Worm (Caenorhabditis elegans): ENCODE data around the gene srx-65.
A peak's percentile ranks its signal among the peaks of the same experiment; 100 is the strongest.

Gene srx-65

ce11 chrV:3957608-3958007 is 35.9 kb downstream of the srx-65 start, which contains the start of gene cyp-34A5:
Gene cyp-34A5 (minus strand): TSS chrV:3957708.
- TF ChIP-seq pqm-1 (tag; optimal IDR thresholded peaks at IDR 0.05) (no peak), nhr-20 (tag; optimal IDR thresholded peaks at IDR 0.05) (peak; percentile 30), ceh-88 (GFP tag; IDR thresholded peaks at IDR 0.05) (no peak)

DNA sequence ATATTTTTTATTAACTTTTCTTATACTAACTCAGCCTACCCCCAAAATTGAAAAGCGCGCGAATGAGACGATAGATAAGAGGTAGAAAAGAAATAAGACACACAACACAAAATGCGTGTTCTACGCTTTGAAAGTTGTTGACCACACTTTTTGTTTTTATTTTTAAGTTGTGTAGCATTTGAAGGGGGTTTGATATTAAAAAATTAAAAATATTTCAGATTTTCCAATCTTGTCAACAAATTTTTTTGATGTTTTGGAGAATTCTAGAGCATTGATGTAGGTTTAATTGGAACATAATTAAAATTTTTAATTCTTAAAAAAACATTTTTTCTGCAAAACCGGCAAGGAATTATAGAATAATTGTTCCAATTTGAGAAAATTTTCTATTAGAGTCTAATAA is 39.5 kb downstream of the srx-65 start, which contains the start of gene cyp-34A6:
TSS of gene cyp-34A6 (minus strand) at position 101 of the 400 bp plus-strand sequence.
- no peak for TF ChIP-seq C04F5.9 (tag; optimal IDR thresholded peaks at IDR 0.05)
- TF ChIP-seq ets-5 (GFP tag; IDR thresholded peaks at IDR 0.05): no peak
- TF ChIP-seq C34B4.2 (tag; optimal IDR thresholded peaks at IDR 0.05): no peak
- TF ChIP-seq nhr-47 (tag; optimal IDR thresholded peaks at IDR 0.05): no peak
- TF ChIP-seq ceh-8 (GFP tag; optimal IDR thresholded peaks at IDR 0.05): no peak
- TF ChIP-seq nhr-12 (tag; optimal IDR thresholded peaks at IDR 0.05): no peak
- no peak for TF ChIP-seq efl-3 (GFP tag; optimal IDR thresholded peaks at IDR 0.05)

DNA sequence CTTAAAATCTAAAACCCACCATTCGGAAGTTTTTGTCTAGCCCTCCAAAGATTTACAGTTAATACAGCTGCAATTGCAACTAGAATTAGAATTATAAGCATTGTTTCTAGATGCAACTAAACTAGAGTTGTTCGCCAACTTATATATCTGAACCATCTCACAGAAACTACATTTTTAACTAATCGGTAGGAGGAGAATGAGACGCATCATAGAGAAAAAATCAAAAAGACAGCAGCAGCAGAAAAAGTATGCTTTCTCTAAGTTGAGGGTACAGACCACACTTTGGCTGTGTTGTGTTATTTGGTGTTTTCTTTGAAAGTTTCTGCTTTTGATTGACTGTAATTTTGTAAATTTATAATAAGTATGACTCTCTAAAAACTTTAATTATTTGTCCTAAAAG is 42.0 kb downstream of the srx-65 start, which contains the start of gene cyp-34A7:
TSS of gene cyp-34A7 (minus strand) at position 101 of the 400 bp plus-strand sequence.
- TF ChIP-seq mab-9 (GFP tag; IDR thresholded peaks at IDR 0.05) (no peak), nhr-11 (tag; optimal IDR thresholded peaks at IDR 0.05) (no peak), ceh-82 (tag; optimal IDR thresholded peaks at IDR 0.05) (no peak), hpl-2 (GFP tag; optimal IDR thresholded peaks at IDR 0.05) (no peak), pqm-1 (tag; optimal IDR thresholded peaks at IDR 0.05) (no peak), irx-1 (tag; optimal IDR thresholded peaks at IDR 0.05) (no peak), zip-4 (GFP tag; optimal IDR thresholded peaks at IDR 0.05) (no peak), lin-13 (GFP tag; optimal IDR thresholded peaks at IDR 0.05) (no peak), hlh-17 (GFP tag; optimal IDR thresholded peaks at IDR 0.05; ENCODE audit: borderline replicate concordance) (no peak), C04F5.9 (tag; optimal IDR thresholded peaks at IDR 0.05) (no peak), nhr-20 (tag; optimal IDR thresholded peaks at IDR 0.05) (no peak), nhr-237 (tag; optimal IDR thresholded peaks at IDR 0.05) (no peak), fkh-10 (GFP tag; optimal IDR thresholded peaks at IDR 0.05) (no peak), dpl-1 (GFP tag; optimal IDR thresholded peaks at IDR 0.05) (no peak), aly-2 (tag; optimal IDR thresholded peaks at IDR 0.05) (no peak), fkh-8 (tag; optimal IDR thresholded peaks at IDR 0.05) (no peak), nhr-12 (tag; optimal IDR thresholded peaks at IDR 0.05) (no peak)

- no peak for TF ChIP-seq unc-86 (tag; optimal IDR thresholded peaks at IDR 0.05)
- peak in 1 of 2 experiments; percentile 6 for TF ChIP-seq lin-35 (GFP tag; optimal IDR thresholded peaks at IDR 0.05)
- TF ChIP-seq elt-2 (tag; optimal IDR thresholded peaks at IDR 0.05): no peak
- no peak for TF ChIP-seq egl-27 (tag; optimal IDR thresholded peaks at IDR 0.05)
- TF ChIP-seq C16A3.4 (tag; optimal IDR thresholded peaks at IDR 0.05): no peak
- peak in 2 of 6 experiments; percentile 6 to 38 for TF ChIP-seq elt-3 (tag; optimal IDR thresholded peaks at IDR 0.05)
- no peak for TF ChIP-seq xbp-1 (tag; optimal IDR thresholded peaks at IDR 0.05)
- TF ChIP-seq blmp-1 (tag; optimal IDR thresholded peaks at IDR 0.05): peak; percentile 73
- TF ChIP-seq tbx-2 (tag; optimal IDR thresholded peaks at IDR 0.05): no peak
- TF ChIP-seq nhr-90 (tag; optimal IDR thresholded peaks at IDR 0.05; ENCODE audit: poor library complexity): peak; percentile 15
- no peak for TF ChIP-seq ztf-4 (tag; optimal IDR thresholded peaks at IDR 0.05)
- peak; percentile 27 for TF ChIP-seq snu-23 (GFP tag; optimal IDR thresholded peaks at IDR 0.05)
- no peak for TF ChIP-seq C34B4.2 (tag; optimal IDR thresholded peaks at IDR 0.05)
- TF ChIP-seq lin-14 (GFP tag; optimal IDR thresholded peaks at IDR 0.05): peak; percentile 62
- TF ChIP-seq aly-2 (tag; optimal IDR thresholded peaks at IDR 0.05): no peak
- TF ChIP-seq efl-1 (optimal IDR thresholded peaks at IDR 0.05): no peak
- peak in 1 of 2 experiments; percentile 68 for TF ChIP-seq efl-1 (GFP tag; optimal IDR thresholded peaks at IDR 0.05 in 1 of 2)
- no peak for TF ChIP-seq lir-3 (tag; optimal IDR thresholded peaks at IDR 0.05; ENCODE audit: poor library complexity)
- TF ChIP-seq egl-13 (tag; optimal IDR thresholded peaks at IDR 0.05): no peak
- peak; percentile 29 for TF ChIP-seq nhr-71 (tag; optimal IDR thresholded peaks at IDR 0.05)
- TF ChIP-seq mab-9 (GFP tag; IDR thresholded peaks at IDR 0.05): no peak
- no peak for TF ChIP-seq dpl-1 (GFP tag; optimal IDR thresholded peaks at IDR 0.05)
- TF ChIP-seq pag-3 (tag; optimal IDR thresholded peaks at IDR 0.05; ENCODE audit: borderline replicate concordance, insufficient read depth): no peak
- no peak for TF ChIP-seq nhr-84 (tag; optimal IDR thresholded peaks at IDR 0.05)
- peak; percentile 38 for TF ChIP-seq mep-1 (tag; optimal IDR thresholded peaks at IDR 0.05)
- TF ChIP-seq F16B12.6 (tag; optimal IDR thresholded peaks at IDR 0.05): no peak
- TF ChIP-seq alr-1 (tag; optimal IDR thresholded peaks at IDR 0.05; ENCODE audit: borderline replicate concordance): no peak
- no peak for TF ChIP-seq unc-62 (GFP tag; optimal IDR thresholded peaks at IDR 0.05)
These were observed 46.0 kb downstream of the srx-65 start, which contains the start of gene cyp-34A8 for ce11 chrV:3967762-3968161. Gene cyp-34A8 (minus strand): TSS chrV:3967823.
